Fruit fly (Drosophila melanogaster) whole organism, embryonic: ENCODE measurements around the gene CG34134.

Experiments
- Bdp1 ChIP-seq: fragments of 200-800 bp; sonication (Bioruptor generic); optimal IDR thresholded peaks from 3 replicates; lab custom pipeline; 2016; ENCODE audit warnings: missing biosample characterization, missing genetic modification characterization
- CG10462 ChIP-seq: fragments of 200-800 bp; sonication (Bioruptor generic); optimal IDR thresholded peaks from 2 replicates; lab custom pipeline; 2016; ENCODE audit warnings: missing biosample characterization, missing genetic modification characterization
- CG11398 ChIP-seq: fragments of 200-800 bp; sonication (Bioruptor generic); optimal IDR thresholded peaks from 2 replicates; lab custom pipeline; 2016; ENCODE audit warnings: missing biosample characterization, missing genetic modification characterization
- CG11456 ChIP-seq: fragments of 200-800 bp; sonication (Bioruptor generic); IDR thresholded peaks from 3 replicates; pipeline ENCODE4 v1.3.6; 2022; ENCODE audit warnings: missing biosample characterization, missing genetic modification characterization
- CG14014 ChIP-seq: fragments of 200-800 bp; sonication (Bioruptor generic); IDR thresholded peaks from 2 replicates; pipeline ENCODE4 v1.3.6; 2022; ENCODE audit warnings: missing biosample characterization, missing genetic modification characterization
- CG14667 ChIP-seq: fragments of 200-800 bp; sonication (Bioruptor generic); IDR thresholded peaks from 2 replicates; pipeline ENCODE4 v1.3.6; 2022; ENCODE audit warnings: missing biosample characterization, missing genetic modification characterization
- CG14860 ChIP-seq: fragments of 200-800 bp; sonication (Bioruptor generic); IDR thresholded peaks from 3 replicates; pipeline ENCODE4 v1.3.6; 2022; ENCODE audit warnings: missing biosample characterization, missing genetic modification characterization; ENCODE audit not compliant: partially characterized antibody
- CG15696 ChIP-seq: fragments of 200-800 bp; sonication (Bioruptor generic); optimal IDR thresholded peaks from 2 replicates; lab custom pipeline; 2019; ENCODE audit warnings: missing biosample characterization, mild to moderate bottlenecking, missing genetic modification characterization, moderate library complexity
- CG16815 ChIP-seq: fragments of 200-800 bp; sonication (Bioruptor generic); optimal IDR thresholded peaks from 3 replicates; lab custom pipeline; 2017; ENCODE audit warnings: missing biosample characterization, mild to moderate bottlenecking, missing genetic modification characterization
- CG16863 ChIP-seq: fragments of 200-800 bp; sonication (Bioruptor generic); optimal IDR thresholded peaks from 3 replicates; lab custom pipeline; 2016; ENCODE audit warnings: missing biosample characterization, missing genetic modification characterization
- CG17912 ChIP-seq: fragments of 200-800 bp; sonication (Bioruptor generic); optimal IDR thresholded peaks from 2 replicates; lab custom pipeline; 2018; ENCODE audit warnings: missing biosample characterization, mild to moderate bottlenecking, missing genetic modification characterization
- CG18476 ChIP-seq: fragments of 200-800 bp; sonication (Bioruptor generic); optimal IDR thresholded peaks from 2 replicates; lab custom pipeline; 2016; ENCODE audit warnings: missing biosample characterization, mild to moderate bottlenecking, missing genetic modification characterization
- CG2116 ChIP-seq: fragments of 200-800 bp; sonication (Bioruptor generic); optimal IDR thresholded peaks from 3 replicates; lab custom pipeline; 2018; ENCODE audit warnings: missing biosample characterization, mild to moderate bottlenecking, missing genetic modification characterization
- CG2678 ChIP-seq: fragments of 200-800 bp; sonication (Bioruptor generic); optimal IDR thresholded peaks from 3 replicates; lab custom pipeline; 2019; ENCODE audit warnings: missing biosample characterization, mild to moderate bottlenecking, missing genetic modification characterization, moderate library complexity
- CG30403 ChIP-seq: fragments of 200-800 bp; sonication (Bioruptor generic); optimal IDR thresholded peaks from 3 replicates; lab custom pipeline; 2016; ENCODE audit warnings: missing biosample characterization, missing genetic modification characterization
- CG31388 ChIP-seq: fragments of 200-800 bp; sonication (Bioruptor generic); optimal IDR thresholded peaks from 2 replicates; lab custom pipeline; 2016; ENCODE audit warnings: missing biosample characterization, missing genetic modification characterization
- CG3847 ChIP-seq: fragments of 200-800 bp; sonication (Bioruptor generic); IDR thresholded peaks from 2 replicates; pipeline ENCODE4 v1.3.6; 2022; ENCODE audit warnings: missing biosample characterization, missing genetic modification characterization
- CG4328 ChIP-seq: fragments of 200-800 bp; sonication (Bioruptor generic); optimal IDR thresholded peaks from 3 replicates; lab custom pipeline; 2017; ENCODE audit warnings: missing biosample characterization, missing genetic modification reagents, missing genetic modification characterization
- CG7928 ChIP-seq: fragments of 200-800 bp; sonication (Bioruptor generic); optimal IDR thresholded peaks from 2 replicates; lab custom pipeline; 2017; ENCODE audit warnings: missing biosample characterization, mild to moderate bottlenecking, missing genetic modification characterization
- CG8089 ChIP-seq: fragments of 200-800 bp; sonication (Bioruptor generic); optimal IDR thresholded peaks from 3 replicates; lab custom pipeline; 2016; ENCODE audit warnings: missing biosample characterization, missing genetic modification characterization
- CG8359 ChIP-seq: fragments of 200-800 bp; sonication (Bioruptor generic); optimal IDR thresholded peaks from 2 replicates; lab custom pipeline; 2017; ENCODE audit warnings: missing biosample characterization, mild to moderate bottlenecking, missing genetic modification characterization, borderline replicate concordance
- D19A ChIP-seq: fragments of 200-800 bp; optimal IDR thresholded peaks from 3 replicates; lab custom pipeline; 2019; ENCODE audit warnings: missing biosample characterization, mild to moderate bottlenecking, missing genetic modification characterization, moderate library complexity
- E2f1 ChIP-seq: fragments of 200-800 bp; sonication (Bioruptor generic); IDR thresholded peaks from 2 replicates; pipeline ENCODE4 v1.3.6; 2022; ENCODE audit warnings: missing biosample characterization, missing genetic modification characterization
- HLHmδ ChIP-seq: fragments of 200-800 bp; sonication (Bioruptor generic); optimal IDR thresholded peaks from 2 replicates; lab custom pipeline; 2018; ENCODE audit warnings: missing biosample characterization, mild to moderate bottlenecking, missing genetic modification characterization, moderate library complexity
- Hand ChIP-seq: fragments of 200-800 bp; sonication (Bioruptor generic); optimal IDR thresholded peaks from 2 replicates; lab custom pipeline; 2017; ENCODE audit warnings: mild to moderate bottlenecking, missing biosample characterization, missing genetic modification reagents, missing genetic modification characterization
- Hr51 ChIP-seq, 2 experiments: fragments of 200-800 bp; sonication (Bioruptor generic); optimal IDR thresholded peaks; 2 replicates in 1 of 2; 3 replicates in 1 of 2; lab custom pipeline; 2016 to 2018; ENCODE audit warnings: missing biosample characterization in 2 of 2, missing genetic modification characterization in 2 of 2, mild to moderate bottlenecking in 1 of 2, moderate library complexity in 1 of 2
- Lhr ChIP-seq: fragments of 200-800 bp; sonication (Bioruptor generic); optimal IDR thresholded peaks from 3 replicates; lab custom pipeline; 2017; ENCODE audit warnings: mild to moderate bottlenecking, missing biosample characterization, missing genetic modification reagents, missing genetic modification characterization
- Max ChIP-seq: fragments of 200-800 bp; sonication (Bioruptor generic); optimal IDR thresholded peaks from 2 replicates; lab custom pipeline; 2016; ENCODE audit warnings: missing biosample characterization, mild to moderate bottlenecking, missing genetic modification characterization
- Mrtf ChIP-seq: fragments of 200-800 bp; sonication (Bioruptor generic); IDR thresholded peaks from 3 replicates; pipeline ENCODE4 v1.3.6; 2022; ENCODE audit warnings: missing biosample characterization, missing genetic modification characterization
- Ptx1 ChIP-seq: fragments of 200-800 bp; sonication (Bioruptor generic); IDR thresholded peaks from 2 replicates; pipeline ENCODE4 v1.3.6; 2022; ENCODE audit warnings: missing biosample characterization, missing genetic modification characterization
- Ravus ChIP-seq: fragments of 200-800 bp; sonication (Bioruptor generic); IDR thresholded peaks from 2 replicates; pipeline ENCODE4 v1.3.6; 2022; ENCODE audit warnings: missing biosample characterization, missing genetic modification characterization
- Rx ChIP-seq: fragments of 200-800 bp; sonication (Bioruptor generic); IDR thresholded peaks from 2 replicates; pipeline ENCODE4 v1.3.6; 2022; ENCODE audit warnings: missing biosample characterization, missing genetic modification characterization
- TFAM ChIP-seq: fragments of 200-800 bp; sonication (Bioruptor generic); optimal IDR thresholded peaks from 2 replicates; lab custom pipeline; 2017; ENCODE audit warnings: missing biosample characterization, missing genetic modification characterization, inconsistent platforms
- ab ChIP-seq: fragments of 200-800 bp; sonication (Bioruptor generic); optimal IDR thresholded peaks from 2 replicates; lab custom pipeline; 2016; ENCODE audit warnings: missing biosample characterization, missing genetic modification characterization
- ac ChIP-seq: fragments of 200-800 bp; sonication (Bioruptor generic); optimal IDR thresholded peaks from 3 replicates; lab custom pipeline; 2017; ENCODE audit warnings: missing biosample characterization, mild to moderate bottlenecking, missing genetic modification characterization
- ap ChIP-seq: fragments of 200-800 bp; sonication (Bioruptor generic); IDR thresholded peaks from 2 replicates; pipeline ENCODE4 v1.3.6; 2022; ENCODE audit warnings: missing biosample characterization, missing genetic modification characterization
- croc ChIP-seq: fragments of 200-800 bp; sonication (Bioruptor generic); conservative IDR thresholded peaks from 3 replicates; pipeline ENCODE4 v1.3.6; 2022; ENCODE audit warnings: missing biosample characterization, missing genetic modification characterization
- crp ChIP-seq, 2 experiments: fragments of 200-800 bp; sonication (Bioruptor generic); optimal IDR thresholded peaks; 2 replicates in 1 of 2; 3 replicates in 1 of 2; lab custom pipeline; 2017; ENCODE audit warnings: missing biosample characterization in 2 of 2, missing genetic modification characterization in 2 of 2, mild to moderate bottlenecking in 1 of 2, moderate library complexity in 1 of 2
- dm ChIP-seq: fragments of 200-800 bp; sonication (Bioruptor generic); optimal IDR thresholded peaks from 3 replicates; lab custom pipeline; 2016; ENCODE audit warnings: missing biosample characterization, missing genetic modification characterization
- esg ChIP-seq: fragments of 200-800 bp; sonication (Bioruptor generic); conservative IDR thresholded peaks from 2 replicates; pipeline ENCODE4 v1.3.6; 2022; ENCODE audit warnings: missing biosample characterization, missing genetic modification characterization
- ewg ChIP-seq: fragments of 200-800 bp; sonication (Bioruptor generic); optimal IDR thresholded peaks from 3 replicates; lab custom pipeline; 2017; ENCODE audit warnings: mild to moderate bottlenecking, missing biosample characterization, missing genetic modification reagents, missing genetic modification characterization
- ftz-f1 ChIP-seq: fragments of 200-800 bp; sonication (Bioruptor generic); optimal IDR thresholded peaks from 2 replicates; lab custom pipeline; 2016; ENCODE audit warnings: missing biosample characterization, missing genetic modification characterization
- jigr1 ChIP-seq: fragments of 200-800 bp; sonication (Bioruptor generic); IDR thresholded peaks from 3 replicates; pipeline ENCODE4 v1.3.6; 2022; ENCODE audit warnings: missing biosample characterization, missing genetic modification characterization
- lbe ChIP-seq: fragments of 200-800 bp; sonication (Bioruptor generic); optimal IDR thresholded peaks from 2 replicates; lab custom pipeline; 2016; ENCODE audit warnings: missing biosample characterization, mild to moderate bottlenecking, missing genetic modification characterization
- maf-S ChIP-seq: fragments of 200-800 bp; sonication (Bioruptor generic); optimal IDR thresholded peaks from 2 replicates; lab custom pipeline; 2016; ENCODE audit warnings: missing biosample characterization, missing genetic modification characterization
- nom ChIP-seq: fragments of 200-800 bp; sonication (Bioruptor generic); optimal IDR thresholded peaks from 2 replicates; lab custom pipeline; 2017; ENCODE audit warnings: missing biosample characterization, missing genetic modification characterization, mild to moderate bottlenecking, moderate library complexity, missing genetic modification reagents
- pb ChIP-seq: fragments of 200-800 bp; sonication (Bioruptor generic); optimal IDR thresholded peaks from 3 replicates; lab custom pipeline; 2016; ENCODE audit warnings: missing biosample characterization, missing genetic modification characterization
- ro ChIP-seq: fragments of 200-800 bp; sonication (Bioruptor generic); IDR thresholded peaks from 2 replicates; pipeline ENCODE4 v1.3.6; 2022; ENCODE audit warnings: missing biosample characterization, missing genetic modification characterization
- vfl ChIP-seq: fragments of 200-800 bp; sonication (Bioruptor generic); optimal IDR thresholded peaks from 2 replicates; lab custom pipeline; 2016; ENCODE audit warnings: missing biosample characterization, missing genetic modification characterization
- vnd ChIP-seq: fragments of 200-800 bp; sonication (Bioruptor generic); IDR thresholded peaks from 3 replicates; pipeline ENCODE4 v1.3.6; 2022; ENCODE audit warnings: missing biosample characterization, missing genetic modification characterization; ENCODE audit not compliant: partially characterized antibody
- zfh1 ChIP-seq: fragments of 200-800 bp; sonication (Bioruptor generic); IDR thresholded peaks from 3 replicates; pipeline ENCODE4 v1.3.6; 2022; ENCODE audit warnings: missing biosample characterization, missing genetic modification characterization

CG34134 gene

DNA sequence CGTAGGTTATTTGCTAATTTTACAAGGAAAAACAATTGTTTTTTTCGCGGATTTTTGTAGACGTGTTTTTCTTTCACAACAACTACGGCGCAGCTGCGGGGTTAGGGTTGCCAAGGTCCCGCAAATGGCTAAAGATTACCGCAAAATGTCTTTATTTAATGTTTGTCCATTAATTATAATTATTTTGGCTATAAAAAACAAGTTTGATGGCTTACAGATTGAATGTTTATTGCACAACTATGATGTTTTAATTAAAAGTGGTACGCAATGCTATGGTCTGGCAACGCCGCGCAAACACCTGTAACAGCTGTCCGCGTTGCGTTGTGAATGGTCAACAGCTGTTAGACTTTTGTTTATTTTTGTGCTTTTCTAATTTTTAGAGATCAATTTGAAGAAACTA is 33.9 kb downstream of the CG34134 start (continued):
- peak; percentile 92 to 99 for TF ChIP-seq crp (GFP tag; optimal IDR thresholded peaks at IDR 0.05; lab: Kevin White, UChicago)
- no peak for TF ChIP-seq TFAM (GFP tag; lab: Kevin White, UChicago)
- TF ChIP-seq CG2678 (tag; lab: Kevin White, UChicago): peak; percentile 74
- peak; percentile 28 for TF ChIP-seq CG8089 (GFP tag; lab: Kevin White, UChicago)
- no peak for TF ChIP-seq jigr1 (GFP tag; lab: Robert Waterston, UW)
- TF ChIP-seq CG30403: peak; percentile 78
- TF ChIP-seq CG11398 (GFP tag; lab: Kevin White, UChicago): no peak
- TF ChIP-seq Hand: no peak
- TF ChIP-seq ftz-f1 (GFP tag; lab: Kevin White, UChicago): peak; percentile 71
- peak; percentile 74 for TF ChIP-seq Max (GFP tag; lab: Kevin White, UChicago)
- peak; percentile 3; the same call in 1 of the 2 replicates for TF ChIP-seq Ravus (GFP tag; lab: Robert Waterston, UW)
- TF ChIP-seq CG2116 (GFP tag; lab: Kevin White, UChicago): peak; percentile 51
- peak; percentile 29 for TF ChIP-seq D19A
- TF ChIP-seq Mrtf (GFP tag; lab: Robert Waterston, UW): no peak
- TF ChIP-seq maf-S: peak; percentile 48
- no peak for TF ChIP-seq CG10462 (GFP tag; lab: Kevin White, UChicago)
- peak; percentile 13; the same call in 1 of the 3 replicates for TF ChIP-seq CG14860 (GFP tag; lab: Robert Waterston, UW)
- TF ChIP-seq CG17912: no peak
- TF ChIP-seq pb (GFP tag; lab: Kevin White, UChicago): peak; percentile 37
- peak; percentile 4 for TF ChIP-seq nom (GFP tag; lab: Kevin White, UChicago)
- peak; percentile 75 for TF ChIP-seq CG18476
- peak; percentile 68 for TF ChIP-seq Bdp1 (GFP tag; lab: Kevin White, UChicago)
- TF ChIP-seq Ptx1 (GFP tag; lab: Robert Waterston, UW): peak; percentile 64
- TF ChIP-seq Lhr (GFP tag; lab: Kevin White, UChicago): peak; percentile 19
- peak; percentile 59 for TF ChIP-seq CG4328 (GFP tag; lab: Kevin White, UChicago)
- TF ChIP-seq CG3847 (GFP tag; lab: Robert Waterston, UW): peak; percentile 69
- no peak for TF ChIP-seq CG11456 (GFP tag; lab: Robert Waterston, UW)
- TF ChIP-seq ap (GFP tag; lab: Robert Waterston, UW): no peak
- no peak for TF ChIP-seq HLHmδ (GFP tag; lab: Kevin White, UChicago)
- peak; percentile 26 for TF ChIP-seq dm (GFP tag; lab: Kevin White, UChicago)
- TF ChIP-seq vfl (GFP tag; lab: Kevin White, UChicago): peak; percentile 59
- peak; percentile 43; the same call in 1 of the 2 replicates for TF ChIP-seq Rx
- TF ChIP-seq CG16863: peak; percentile 62
- TF ChIP-seq croc (GFP tag; lab: Robert Waterston, UW): peak; percentile 41; the same call in 2 of the 3 replicates
- peak; percentile 60 for TF ChIP-seq lbe (GFP tag; lab: Kevin White, UChicago)
- TF ChIP-seq CG7928 (GFP tag; lab: Kevin White, UChicago): peak; percentile 75
- peak; percentile 99 for TF ChIP-seq ewg (GFP tag; lab: Kevin White, UChicago)
- no peak for TF ChIP-seq vnd (GFP tag; lab: Robert Waterston, UW)
- peak; percentile 8 for TF ChIP-seq CG31388 (GFP tag; lab: Kevin White, UChicago)
- peak; percentile 72 for TF ChIP-seq esg (GFP tag; lab: Robert Waterston, UW)
- no peak for TF ChIP-seq CG8359 (GFP tag; lab: Kevin White, UChicago)
- peak; percentile 58 for TF ChIP-seq CG14667 (GFP tag; lab: Robert Waterston, UW)
- peak; percentile 37 for TF ChIP-seq CG16815
- peak; percentile 57 to 64 for TF ChIP-seq Hr51 (GFP tag; optimal IDR thresholded peaks at IDR 0.05; lab: Kevin White, UChicago)
- no peak for TF ChIP-seq ac (GFP tag; lab: Kevin White, UChicago)
- TF ChIP-seq CG15696: peak; percentile 59
- no peak for TF ChIP-seq ro (GFP tag; lab: Robert Waterston, UW)
- peak; percentile 67 for TF ChIP-seq CG14014 (GFP tag; lab: Robert Waterston, UW)
- peak; percentile 50 for TF ChIP-seq ab
- TF ChIP-seq E2f1: peak; percentile 64
- peak; percentile 70; the same call in 2 of the 3 replicates for TF ChIP-seq zfh1 (GFP tag; lab: Robert Waterston, UW)
